Fruit fly (Drosophila melanogaster) whole organism, pupa: Measurements from ENCODE around the gene brm.

Source experiments
- CG10348 ChIP-seq: fragments of 200-800 bp; sonication (Bioruptor generic); IDR thresholded peaks from 2 replicates; pipeline ENCODE4 v1.3.6; 2022; ENCODE audit warnings: missing biosample characterization, missing genetic modification characterization
- CG12605 ChIP-seq: fragments of 200-800 bp; sonication (Bioruptor generic); IDR thresholded peaks from 2 replicates; pipeline ENCODE4 v1.3.6; 2022; ENCODE audit warnings: missing biosample characterization, missing genetic modification characterization
- CG13204 ChIP-seq: fragments of 200-800 bp; sonication (Bioruptor generic); optimal IDR thresholded peaks from 2 replicates; lab custom pipeline; 2018; ENCODE audit warnings: missing biosample characterization, mild to moderate bottlenecking, missing genetic modification characterization, moderate library complexity
- CG14655 ChIP-seq: fragments of 200-800 bp; sonication (Bioruptor generic); optimal IDR thresholded peaks from 3 replicates; lab custom pipeline; 2017; ENCODE audit warnings: mild to moderate bottlenecking, missing biosample characterization, missing genetic modification reagents, missing genetic modification characterization
- CG15710 ChIP-seq: fragments of 200-800 bp; sonication (Bioruptor generic); optimal IDR thresholded peaks from 2 replicates; lab custom pipeline; 2018; ENCODE audit warnings: missing biosample characterization, mild to moderate bottlenecking, missing genetic modification characterization, moderate library complexity
- CG17806 ChIP-seq: fragments of 200-800 bp; sonication (Bioruptor generic); optimal IDR thresholded peaks from 2 replicates; lab custom pipeline; 2018; ENCODE audit warnings: missing biosample characterization, mild to moderate bottlenecking, missing genetic modification characterization, moderate library complexity
- CG32121 ChIP-seq: fragments of 200-800 bp; sonication (Bioruptor generic); IDR thresholded peaks from 2 replicates; pipeline ENCODE4 v1.3.6; 2022; ENCODE audit warnings: missing biosample characterization, missing genetic modification characterization
- CG34367 ChIP-seq: fragments of 200-800 bp; sonication (Bioruptor generic); optimal IDR thresholded peaks from 2 replicates; lab custom pipeline; 2018; ENCODE audit warnings: missing biosample characterization, mild to moderate bottlenecking, missing genetic modification characterization
- CG4496 ChIP-seq: fragments of 200-800 bp; sonication (Bioruptor generic); IDR thresholded peaks from 3 replicates; pipeline ENCODE4 v1.3.6; 2022; ENCODE audit warnings: missing biosample characterization, missing genetic modification characterization
- CG8159 ChIP-seq: fragments of 200-800 bp; sonication (Bioruptor generic); optimal IDR thresholded peaks from 3 replicates; lab custom pipeline; 2018; ENCODE audit warnings: missing biosample characterization, mild to moderate bottlenecking, missing genetic modification characterization, moderate library complexity
- CG8301 ChIP-seq: fragments of 200-800 bp; sonication (Bioruptor generic); optimal IDR thresholded peaks from 2 replicates; lab custom pipeline; 2018; ENCODE audit warnings: missing biosample characterization, mild to moderate bottlenecking, missing genetic modification characterization
- CG9948 ChIP-seq: fragments of 200-800 bp; sonication (Bioruptor generic); optimal IDR thresholded peaks from 2 replicates; lab custom pipeline; 2018; ENCODE audit warnings: missing biosample characterization, mild to moderate bottlenecking, missing genetic modification characterization, moderate library complexity
- D1 ChIP-seq: fragments of 200-800 bp; sonication (Bioruptor generic); optimal IDR thresholded peaks from 2 replicates; lab custom pipeline; 2018; ENCODE audit warnings: missing biosample characterization, mild to moderate bottlenecking, missing genetic modification characterization, moderate library complexity
- EcR ChIP-seq: fragments of 200-800 bp; sonication (Bioruptor generic); optimal IDR thresholded peaks from 3 replicates; lab custom pipeline; 2019; ENCODE audit warnings: missing biosample characterization, missing genetic modification characterization, mild to moderate bottlenecking, moderate library complexity, missing genetic modification reagents
- Ets98B ChIP-seq: fragments of 200-800 bp; sonication (Bioruptor generic); IDR thresholded peaks from 2 replicates; pipeline ENCODE4 v1.3.6; 2022; ENCODE audit warnings: missing biosample characterization, missing genetic modification characterization
- Pif1A ChIP-seq: fragments of 200-800 bp; sonication (Bioruptor generic); optimal IDR thresholded peaks from 3 replicates; lab custom pipeline; 2016; ENCODE audit warnings: missing biosample characterization, missing genetic modification characterization
- Pif1B ChIP-seq: fragments of 200-800 bp; sonication (Bioruptor generic); optimal IDR thresholded peaks from 3 replicates; lab custom pipeline; 2016; ENCODE audit warnings: missing biosample characterization, missing genetic modification characterization
- Snoo ChIP-seq: fragments of 200-800 bp; sonication (Bioruptor generic); optimal IDR thresholded peaks from 3 replicates; lab custom pipeline; 2017; ENCODE audit warnings: missing biosample characterization, mild to moderate bottlenecking, missing genetic modification characterization, inconsistent platforms
- fd96Ca ChIP-seq: fragments of 200-800 bp; sonication (Bioruptor generic); IDR thresholded peaks from 3 replicates; pipeline ENCODE4 v1.3.6; 2022; ENCODE audit warnings: missing biosample characterization, missing genetic modification characterization
- gl ChIP-seq: fragments of 200-800 bp; sonication (Bioruptor generic); optimal IDR thresholded peaks from 2 replicates; lab custom pipeline; 2018; ENCODE audit warnings: missing biosample characterization, mild to moderate bottlenecking, missing genetic modification characterization
- rn ChIP-seq: fragments of 200-800 bp; sonication (Bioruptor generic); IDR thresholded peaks from 2 replicates; pipeline ENCODE4 v1.3.6; 2022; ENCODE audit warnings: missing biosample characterization, missing genetic modification characterization

The brm gene

dm6 chr3L:15981403-15981802 lies 1.3 kb downstream of the brm start:
- no peak for TF ChIP-seq CG12605
- no peak for TF ChIP-seq CG10348 (GFP tag; lab: Robert Waterston, UW)
- no peak for TF ChIP-seq CG8301
- TF ChIP-seq CG8159 (tag; lab: Kevin White, UChicago): no peak
- no peak for TF ChIP-seq CG34367 (tag; lab: Kevin White, UChicago)
- no peak for TF ChIP-seq Snoo
- TF ChIP-seq gl: no peak
- TF ChIP-seq CG14655 (GFP tag; lab: Kevin White, UChicago): no peak
- TF ChIP-seq CG9948 (tag; lab: Kevin White, UChicago): no peak
- no peak for TF ChIP-seq Pif1B (GFP tag; lab: Kevin White, UChicago)
- no peak for TF ChIP-seq rn
- TF ChIP-seq Ets98B: no peak

- TF ChIP-seq rn (no peak), EcR (GFP tag; lab: Kevin White, UChicago) (no peak), CG34367 (tag; lab: Kevin White, UChicago) (no peak), Pif1B (GFP tag; lab: Kevin White, UChicago) (no peak), CG13204 (GFP tag; lab: Kevin White, UChicago) (no peak), D1 (tag; lab: Kevin White, UChicago) (no peak), Pif1A (GFP tag; lab: Kevin White, UChicago) (no peak), CG10348 (GFP tag; lab: Robert Waterston, UW) (no peak), CG32121 (no peak), fd96Ca (no peak), Ets98B (no peak), CG8301 (no peak), CG17806 (no peak)
Observed at dm6 chr3L:15979912-15980311, 2.8 kb downstream of the brm start, which contains the start of gene CG17027. TSS of gene CG17027 (plus strand) at chr3L:15980100.

- no peak for TF ChIP-seq CG8301
- TF ChIP-seq CG10348 (GFP tag; lab: Robert Waterston, UW): no peak
- TF ChIP-seq EcR (GFP tag; lab: Kevin White, UChicago): peak; percentile 46
- no peak for TF ChIP-seq CG4496 (GFP tag; lab: Robert Waterston, UW)
- no peak for TF ChIP-seq gl
- TF ChIP-seq, all 21 proteins: peak for 1
Observed at dm6 chr3L:15979240-15979639, 3.4 kb downstream of the brm start.

- TF ChIP-seq CG8301: no peak
- TF ChIP-seq gl: no peak
- no peak for TF ChIP-seq CG17806
- TF ChIP-seq CG4496 (GFP tag; lab: Robert Waterston, UW): no peak
- TF ChIP-seq CG14655 (GFP tag; lab: Kevin White, UChicago): no peak
- no peak for TF ChIP-seq CG12605
- no peak for TF ChIP-seq CG15710
- TF ChIP-seq CG10348 (GFP tag; lab: Robert Waterston, UW): no peak
- TF ChIP-seq CG8159 (tag; lab: Kevin White, UChicago): no peak
- no peak for TF ChIP-seq Ets98B
- no peak for TF ChIP-seq CG13204 (GFP tag; lab: Kevin White, UChicago)
- no peak for TF ChIP-seq EcR (GFP tag; lab: Kevin White, UChicago)
- no peak for TF ChIP-seq D1 (tag; lab: Kevin White, UChicago)
- no peak for TF ChIP-seq fd96Ca
- TF ChIP-seq CG9948 (tag; lab: Kevin White, UChicago): no peak
- TF ChIP-seq Pif1B (GFP tag; lab: Kevin White, UChicago): no peak
Observed at dm6 chr3L:15978224-15978623, 4.4 kb downstream of the brm start, which contains the start of gene CG17028. TSS of gene CG17028 (plus strand) at chr3L:15978524.

- no peak for TF ChIP-seq CG8301
- TF ChIP-seq CG17806: peak; percentile 35
- TF ChIP-seq CG13204 (GFP tag; lab: Kevin White, UChicago): no peak
- peak; percentile 76 for TF ChIP-seq CG4496 (GFP tag; lab: Robert Waterston, UW)
- peak; percentile 74 for TF ChIP-seq Ets98B
- no peak for TF ChIP-seq D1 (tag; lab: Kevin White, UChicago)
- TF ChIP-seq CG12605: peak; percentile 66
- peak; percentile 72 for TF ChIP-seq CG32121
- no peak for TF ChIP-seq Pif1A (GFP tag; lab: Kevin White, UChicago)
- TF ChIP-seq Snoo: peak; percentile 47
- no peak for TF ChIP-seq CG14655 (GFP tag; lab: Kevin White, UChicago)
Observed at dm6 chr3L:15977565-15977964, 5.1 kb downstream of the brm start.

- no peak for TF ChIP-seq Pif1A (GFP tag; lab: Kevin White, UChicago)
- TF ChIP-seq Ets98B: peak; percentile 12; the same call in 1 of the 2 replicates
- 0 out of 3 replicates have a peak, but pooled peaks have one; percentile 24 for TF ChIP-seq fd96Ca
- no peak for TF ChIP-seq gl
- TF ChIP-seq Snoo: no peak
- no peak for TF ChIP-seq Pif1B (GFP tag; lab: Kevin White, UChicago)
- TF ChIP-seq CG8301: no peak
- TF ChIP-seq D1 (tag; lab: Kevin White, UChicago): no peak
- TF ChIP-seq CG8159 (tag; lab: Kevin White, UChicago): no peak
- TF ChIP-seq CG4496 (GFP tag; lab: Robert Waterston, UW): no peak
- TF ChIP-seq CG32121: no peak
- no peak for TF ChIP-seq CG34367 (tag; lab: Kevin White, UChicago)
- peak; percentile 3; the same call in 1 of the 2 replicates for TF ChIP-seq rn
- no peak for TF ChIP-seq EcR (GFP tag; lab: Kevin White, UChicago)
- TF ChIP-seq CG13204 (GFP tag; lab: Kevin White, UChicago): no peak
- peak; percentile 64 for TF ChIP-seq CG12605
Observed at dm6 chr3L:15976758-15977157, 5.9 kb downstream of the brm start, which contains the start of gene CG17029. TSS of gene CG17029 (plus strand) at chr3L:15976870.

dm6 chr3L:15975068-15975467 lies 7.6 kb downstream of the brm start, which contains the start of gene CG17026:
TSS of gene CG17026 (plus strand) at chr3L:15975368.
- TF ChIP-seq EcR (GFP tag; lab: Kevin White, UChicago) (peak; percentile 27), CG12605 (no peak)
